Worm (Caenorhabditis elegans) whole organism, mixed stage, embryonic: ENCODE measurements around the gene srh-251.

Source experiments
- M03D4.4 ChIP-seq: sonication (generic microtip); optimal IDR thresholded peaks from 2 replicates; lab custom pipeline; 2017; ENCODE audit warnings: mild to moderate bottlenecking, missing genetic modification characterization, missing compliant biosample characterization
- bed-3 ChIP-seq: fragments of 200-800 bp; sonication (Bioruptor generic); optimal IDR thresholded peaks from 3 replicates; lab custom pipeline; 2018; ENCODE audit warnings: mild to moderate bottlenecking, missing genetic modification characterization, moderate library complexity, missing compliant biosample characterization
- blmp-1 ChIP-seq: fragments of 150-350 bp; optimal IDR thresholded peaks from 2 replicates; lab custom pipeline; 2014; ENCODE audit warnings: missing biosample characterization, missing genetic modification characterization
- ceh-39 ChIP-seq: fragments of 150-350 bp; optimal IDR thresholded peaks from 2 replicates; lab custom pipeline; 2014; ENCODE audit warnings: missing biosample characterization, missing genetic modification characterization
- ceh-43 ChIP-seq: fragments of 200-800 bp; sonication (Bioruptor generic); optimal IDR thresholded peaks from 2 replicates; lab custom pipeline; 2018; ENCODE audit warnings: mild to moderate bottlenecking, missing genetic modification characterization, moderate library complexity, missing compliant biosample characterization
- ceh-83 ChIP-seq: fragments of 200-800 bp; sonication (Bioruptor generic); optimal IDR thresholded peaks from 2 replicates; lab custom pipeline; 2018; ENCODE audit warnings: mild to moderate bottlenecking, missing genetic modification characterization, missing compliant biosample characterization
- ces-1 ChIP-seq: fragments of 150-350 bp; optimal IDR thresholded peaks from 2 replicates; lab custom pipeline; 2014; ENCODE audit warnings: missing biosample characterization, missing genetic modification reagents, missing genetic modification characterization
- drap-1 ChIP-seq: fragments of 200-800 bp; sonication (Bioruptor generic); optimal IDR thresholded peaks from 3 replicates; lab custom pipeline; 2018; ENCODE audit warnings: mild to moderate bottlenecking, missing genetic modification characterization, missing compliant biosample characterization
- elt-1 ChIP-seq: sonication (generic microtip); optimal IDR thresholded peaks from 2 replicates; lab custom pipeline; 2017; ENCODE audit warnings: missing genetic modification characterization, mild to moderate bottlenecking, missing compliant biosample characterization, antibody characterized with exemption, moderate library complexity, borderline replicate concordance; ENCODE audit not compliant: insufficient read depth
- elt-3 ChIP-seq: fragments of 150-350 bp; optimal IDR thresholded peaks from 2 replicates; lab custom pipeline; 2014; ENCODE audit warnings: missing biosample characterization, missing genetic modification characterization
- ham-2 ChIP-seq: fragments of 200-800 bp; sonication (Bioruptor generic); optimal IDR thresholded peaks from 2 replicates; lab custom pipeline; 2018; ENCODE audit warnings: mild to moderate bottlenecking, missing genetic modification characterization, missing compliant biosample characterization
- hlh-1 ChIP-seq: fragments of 150-350 bp; optimal IDR thresholded peaks from 2 replicates; lab custom pipeline; 2014; ENCODE audit warnings: missing biosample characterization, missing genetic modification reagents, missing genetic modification characterization
- lsy-2 ChIP-seq: fragments of 150-350 bp; optimal IDR thresholded peaks from 2 replicates; lab custom pipeline; 2014; ENCODE audit warnings: missing biosample characterization, missing genetic modification characterization
- mab-5 ChIP-seq: fragments of 150-350 bp; optimal IDR thresholded peaks from 2 replicates; lab custom pipeline; 2014; ENCODE audit warnings: missing biosample characterization, missing genetic modification characterization
- mep-1 ChIP-seq: fragments of 150-350 bp; optimal IDR thresholded peaks from 2 replicates; lab custom pipeline; 2017; ENCODE audit warnings: missing biosample characterization, missing genetic modification reagents, missing genetic modification characterization, inconsistent platforms
- mls-2 ChIP-seq: sonication (generic microtip); optimal IDR thresholded peaks from 2 replicates; lab custom pipeline; 2016; ENCODE audit warnings: mild to moderate bottlenecking, missing genetic modification characterization, moderate library complexity, missing compliant biosample characterization
- nhr-12 ChIP-seq: fragments of 150-350 bp; optimal IDR thresholded peaks from 2 replicates; lab custom pipeline; 2014; ENCODE audit warnings: missing biosample characterization, missing genetic modification characterization
- nhr-2 ChIP-seq: fragments of 150-350 bp; optimal IDR thresholded peaks from 2 replicates; lab custom pipeline; 2014; ENCODE audit warnings: missing biosample characterization, missing genetic modification characterization
- nhr-237 ChIP-seq: fragments of 150-350 bp; optimal IDR thresholded peaks from 2 replicates; lab custom pipeline; 2014; ENCODE audit warnings: missing biosample characterization, missing genetic modification characterization
- nhr-76 ChIP-seq: sonication (generic microtip); optimal IDR thresholded peaks from 2 replicates; lab custom pipeline; 2017; ENCODE audit warnings: missing biosample characterization, missing genetic modification characterization
- pha-4 ChIP-seq: fragments of 150-350 bp; optimal IDR thresholded peaks from 2 replicates; lab custom pipeline; 2018; ENCODE audit warnings: missing biosample characterization, missing genetic modification reagents, missing genetic modification characterization
- sptf-1 ChIP-seq: sonication (generic microtip); optimal IDR thresholded peaks from 2 replicates; lab custom pipeline; 2017; ENCODE audit warnings: mild to moderate bottlenecking, missing genetic modification characterization, moderate library complexity, missing compliant biosample characterization
- tbx-8 ChIP-seq: fragments of 200-800 bp; sonication (Bioruptor generic); optimal IDR thresholded peaks from 2 replicates; lab custom pipeline; 2018; ENCODE audit warnings: mild to moderate bottlenecking, missing genetic modification characterization, moderate library complexity, missing compliant biosample characterization
- unc-120 ChIP-seq: sonication (generic microtip); optimal IDR thresholded peaks from 2 replicates; lab custom pipeline; 2017; ENCODE audit warnings: missing genetic modification characterization, missing compliant biosample characterization; ENCODE audit not compliant: poor library complexity, severe bottlenecking
- unc-39 ChIP-seq: fragments of 150-350 bp; optimal IDR thresholded peaks from 2 replicates; lab custom pipeline; 2014; ENCODE audit warnings: missing biosample characterization, missing genetic modification characterization
- unc-62 ChIP-seq: fragments of 150-350 bp; optimal IDR thresholded peaks from 2 replicates; lab custom pipeline; 2014; ENCODE audit warnings: missing biosample characterization, missing genetic modification reagents, missing genetic modification characterization
- zip-8 ChIP-seq: fragments of 150-350 bp; optimal IDR thresholded peaks from 2 replicates; lab custom pipeline; 2014; ENCODE audit warnings: missing biosample characterization, missing genetic modification characterization

srh-251 gene

DNA sequence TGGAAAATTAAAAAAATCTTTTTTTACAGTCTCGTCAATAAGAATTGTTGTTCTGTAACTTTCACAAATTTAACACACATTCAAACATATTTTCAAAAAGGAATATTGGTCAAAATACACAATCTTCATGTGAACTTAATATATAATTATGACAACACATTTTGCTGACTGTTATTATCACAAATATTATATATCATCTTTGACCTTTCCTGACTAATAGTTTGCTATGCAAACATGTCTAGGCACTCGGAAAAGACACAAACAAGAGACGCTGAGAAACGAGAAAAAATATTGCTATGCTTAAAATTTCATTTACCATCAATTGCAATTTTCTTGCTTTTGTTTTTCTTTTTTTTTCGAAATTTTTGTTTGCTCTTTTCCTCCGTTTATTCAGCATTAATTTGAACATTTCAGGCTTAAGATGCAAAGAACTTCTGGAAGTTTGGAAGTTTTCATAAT, 22.2 kb upstream of the srh-251 start, which contains the start of gene fbxa-135:
Gene fbxa-135 (plus strand): TSS at position 409 of the 459 bp plus-strand sequence.
- TF ChIP-seq nhr-2 (tag; lab: Kevin White, UChicago) = no peak
- TF ChIP-seq bed-3 = no peak

DNA sequence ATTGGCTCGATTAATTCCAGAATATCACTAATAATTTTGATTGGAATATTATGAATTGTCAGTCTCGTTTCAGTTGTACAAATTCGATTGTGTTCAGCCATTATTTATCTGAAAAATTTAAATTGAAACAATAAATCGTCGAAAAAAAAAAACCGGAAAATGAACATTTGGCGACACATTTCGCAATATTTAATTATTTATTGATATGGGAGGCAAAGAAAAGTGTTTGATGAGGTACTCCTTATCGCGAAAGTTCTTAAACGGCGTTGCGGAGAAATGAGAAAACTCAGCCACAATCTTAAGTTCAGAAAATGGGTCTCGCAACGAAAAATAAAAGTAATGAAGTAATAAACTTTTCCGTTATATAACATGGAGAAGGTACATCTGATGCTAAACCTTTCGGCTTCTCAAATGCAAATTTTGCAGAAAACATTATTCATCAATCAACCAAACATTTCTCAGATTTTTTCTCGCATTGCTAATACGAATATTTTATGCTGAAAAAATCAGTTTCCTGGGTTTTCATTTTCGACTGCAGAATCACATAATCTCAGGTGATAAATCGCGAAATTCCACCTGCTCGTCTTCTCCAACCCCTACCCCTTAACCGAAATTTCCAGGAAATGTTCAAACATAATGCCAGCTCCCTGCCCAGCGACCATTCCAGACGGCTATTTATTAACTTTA, 20.1 kb upstream of the srh-251 start, which contains the start of the genes T06E6.15 and sri-7:
Gene T06E6.15 (minus strand): TSS at position 101 of the 687 bp plus-strand sequence.
Gene sri-7 (plus strand): TSS at position 637 of the 687 bp plus-strand sequence.
- TF ChIP-seq ceh-83 (no peak), mep-1 (tag; lab: Kevin White, UChicago) (no peak), unc-62 (GFP tag; lab: Kevin White, UChicago) (no peak), hlh-1 (tag; lab: Kevin White, UChicago) (no peak), mab-5 (tag; lab: Kevin White, UChicago) (no peak), unc-39 (tag; lab: Kevin White, UChicago) (no peak), nhr-76 (no peak), tbx-8 (GFP tag; lab: Kevin White, UChicago) (no peak), elt-3 (tag; lab: Kevin White, UChicago) (no peak), nhr-12 (tag; lab: Kevin White, UChicago) (no peak), bed-3 (no peak), blmp-1 (tag; lab: Kevin White, UChicago) (no peak)

DNA sequence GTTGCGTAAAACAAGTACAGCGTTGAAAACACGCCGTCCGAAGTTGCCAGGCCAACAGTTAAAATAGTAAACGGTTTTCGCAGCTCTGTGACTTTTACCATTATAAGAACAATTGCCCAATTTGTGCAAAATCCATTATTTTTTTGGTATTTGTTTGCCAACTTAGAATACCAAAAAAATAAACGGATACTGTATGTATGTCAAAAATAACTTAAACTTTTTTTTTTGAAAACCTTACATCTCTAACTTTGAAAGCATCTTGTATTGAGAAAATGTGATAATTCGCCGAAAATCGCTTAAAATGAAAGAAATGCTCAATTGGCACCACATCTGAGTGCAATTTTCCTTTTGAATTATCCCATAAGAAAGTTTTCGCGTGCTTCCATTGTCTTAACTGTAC, 19.0 kb upstream of the srh-251 start, which contains the start of gene fbxa-199:
Gene fbxa-199 (minus strand): TSS at position 101 of the 400 bp plus-strand sequence.
- TF ChIP-seq unc-120 (tag; lab: Kevin White, UChicago) (no peak), mls-2 (tag; lab: Kevin White, UChicago) (no peak), pha-4 (tag; lab: Kevin White, UChicago) (no peak), ceh-39 (tag; lab: Kevin White, UChicago) (no peak), nhr-2 (tag; lab: Kevin White, UChicago) (no peak)

DNA sequence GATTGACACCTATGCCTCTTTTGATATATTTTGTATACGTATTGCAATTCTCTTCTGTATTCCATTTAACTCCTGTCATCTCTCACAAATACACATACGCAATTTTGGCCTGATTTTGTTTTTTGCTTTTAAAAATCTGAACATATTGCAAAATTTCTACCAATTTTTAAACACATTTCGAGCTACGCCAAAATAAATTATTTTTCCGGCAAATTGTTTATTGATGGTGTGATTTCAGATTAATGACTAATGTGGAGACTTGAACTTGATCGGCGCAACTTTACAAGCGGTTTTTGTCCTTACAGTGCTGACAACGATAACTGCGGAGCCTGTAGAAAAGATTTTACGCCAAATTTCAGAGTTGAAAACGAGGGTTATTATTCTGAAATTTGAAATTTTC, 17.4 kb upstream of the srh-251 start:
- TF ChIP-seq ceh-43 (GFP tag; lab: Kevin White, UChicago) = no peak
- TF ChIP-seq bed-3 = no peak

DNA sequence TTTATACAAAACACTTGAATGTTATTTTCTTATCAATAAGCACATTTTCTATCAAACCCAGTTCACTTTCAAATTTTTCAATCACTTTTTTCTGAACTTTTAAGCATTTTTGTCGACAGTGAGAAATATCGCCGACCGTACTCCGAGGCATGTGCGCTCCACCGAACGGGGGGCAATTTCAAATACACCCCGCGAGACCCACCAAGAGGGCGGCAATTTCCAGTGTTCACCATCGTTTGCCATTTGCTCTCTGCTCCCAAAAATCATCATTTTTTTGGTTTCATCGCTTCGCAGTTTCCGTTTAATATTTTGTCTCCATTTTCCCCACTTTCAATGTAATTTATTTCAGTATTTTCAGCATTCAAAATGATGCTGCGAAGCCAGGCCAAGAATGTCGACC, 15.6 kb upstream of the srh-251 start, which contains the start of gene cyb-3:
Gene cyb-3 (plus strand): TSS at position 350 of the 400 bp plus-strand sequence.
- TF ChIP-seq lsy-2 (peak; percentile 57), unc-120 (tag; lab: Kevin White, UChicago) (no peak)
- TF ChIP-seq, all 35 proteins: peak for 1

DNA sequence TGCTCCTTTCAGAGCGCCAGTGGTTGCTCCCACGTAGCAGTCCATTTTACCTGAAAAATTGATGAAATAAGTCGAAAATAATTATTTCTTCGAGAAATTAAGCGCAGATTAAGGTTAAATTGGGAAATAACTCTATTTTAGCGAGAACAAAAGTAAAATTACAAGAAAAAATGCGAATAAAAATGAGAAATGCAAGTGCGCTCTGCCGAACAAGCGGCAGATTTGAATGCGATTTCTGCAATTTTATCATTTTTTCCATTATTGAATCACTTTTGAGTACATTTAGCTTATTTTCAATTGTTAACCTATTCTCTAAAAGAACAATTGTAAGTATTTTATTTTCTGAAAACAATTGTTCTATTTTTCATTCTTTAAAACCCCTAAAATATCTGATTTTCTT, 15.2 kb upstream of the srh-251 start, which contains the start of gene T06E6.1:
Gene T06E6.1 (minus strand): TSS at position 56 of the 400 bp plus-strand sequence.
- TF ChIP-seq unc-62 (GFP tag; lab: Kevin White, UChicago) (no peak), ceh-43 (GFP tag; lab: Kevin White, UChicago) (no peak), lsy-2 (no peak), ham-2 (GFP tag; lab: Kevin White, UChicago) (no peak), M03D4.4 (tag; lab: Kevin White, UChicago) (no peak), sptf-1 (no peak)
- TF ChIP-seq, all 35 proteins: peak for 0

DNA sequence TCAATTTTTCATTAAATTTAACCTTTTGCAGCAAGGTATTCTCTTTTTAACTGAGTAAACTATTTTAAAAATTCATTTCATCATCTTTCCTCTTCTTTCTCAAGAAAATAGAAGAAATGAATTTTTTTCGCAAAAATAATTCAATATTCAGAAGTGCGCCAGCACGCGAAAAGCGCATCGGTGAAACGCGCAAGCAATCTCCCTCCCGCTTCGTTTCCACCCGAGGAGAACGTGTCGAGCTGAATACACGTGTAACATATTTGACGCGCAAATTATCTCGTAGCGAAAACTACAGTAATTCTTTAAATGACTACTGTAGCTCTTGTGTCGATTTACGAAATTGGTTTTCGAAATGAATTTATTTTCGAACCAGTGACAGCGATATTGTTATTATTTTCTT, 12.3 kb upstream of the srh-251 start:
- TF ChIP-seq ceh-39 (tag; lab: Kevin White, UChicago) = no peak
- TF ChIP-seq mab-5 (tag; lab: Kevin White, UChicago) = no peak
- TF ChIP-seq elt-1 (tag; lab: Kevin White, UChicago) = no peak

DNA sequence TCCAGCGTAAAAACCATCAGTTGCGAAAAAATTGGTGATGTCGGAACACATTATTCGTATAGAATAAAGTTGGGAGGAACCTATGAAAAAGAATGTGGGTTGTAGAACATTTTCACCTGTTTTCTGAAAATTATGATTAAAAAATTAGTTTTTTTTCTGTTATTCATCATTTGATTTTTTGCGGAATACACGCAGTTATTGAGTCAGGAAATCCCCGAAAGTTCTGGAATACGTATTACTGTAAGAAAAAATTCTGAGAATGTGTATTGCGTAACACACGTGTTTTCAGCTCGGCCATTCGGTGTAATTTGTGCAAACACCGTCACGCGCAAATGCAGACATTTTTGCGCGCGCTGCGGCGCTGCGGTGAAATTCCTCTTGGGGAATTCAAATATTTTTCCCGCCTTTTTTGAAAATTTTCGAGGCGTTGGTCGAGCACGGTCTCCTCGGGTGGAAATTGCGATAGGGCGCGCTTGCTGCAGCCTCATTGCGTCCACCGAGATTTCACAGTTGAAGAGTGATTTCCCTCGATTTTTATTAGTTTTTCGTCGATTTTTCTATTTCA, 9.2 kb upstream of the srh-251 start, which contains the start of gene srh-170:
Gene srh-170 (minus strand): TSS at position 51 of the 565 bp plus-strand sequence.
- TF ChIP-seq ces-1 (GFP tag; lab: Kevin White, UChicago) (no peak), mab-5 (tag; lab: Kevin White, UChicago) (no peak), blmp-1 (tag; lab: Kevin White, UChicago) (no peak), zip-8 (tag; lab: Kevin White, UChicago) (peak; percentile 19), bed-3 (no peak), nhr-237 (tag; lab: Kevin White, UChicago) (no peak), nhr-2 (tag; lab: Kevin White, UChicago) (no peak), drap-1 (GFP tag; lab: Kevin White, UChicago) (no peak)
